Worm (Caenorhabditis elegans) whole organism, L1 larva: ENCODE data around the gene T25B6.5.

Experiments used
- C16A3.4 ChIP-seq: fragments of 150-350 bp; optimal IDR thresholded peaks from 2 replicates; lab custom pipeline; 2014; ENCODE audit warnings: missing biosample characterization, missing genetic modification characterization
- F16B12.6 ChIP-seq: fragments of 150-350 bp; optimal IDR thresholded peaks from 2 replicates; lab custom pipeline; 2014; ENCODE audit warnings: missing biosample characterization, missing genetic modification characterization
- Y116A8C.19 ChIP-seq: sonication (generic microtip); optimal IDR thresholded peaks from 2 replicates; lab custom pipeline; 2016; ENCODE audit warnings: missing compliant biosample characterization, missing genetic modification characterization, borderline replicate concordance
- alr-1 ChIP-seq: fragments of 200-800 bp; sonication (Bioruptor generic); optimal IDR thresholded peaks from 2 replicates; lab custom pipeline; 2018; ENCODE audit warnings: borderline replicate concordance, mild to moderate bottlenecking, missing genetic modification characterization, missing compliant biosample characterization
- aly-2 ChIP-seq: fragments of 150-350 bp; optimal IDR thresholded peaks from 2 replicates; lab custom pipeline; 2014; ENCODE audit warnings: missing biosample characterization, missing genetic modification characterization
- ama-1 ChIP-seq: fragments of 150-350 bp; optimal IDR thresholded peaks from 2 replicates; lab custom pipeline; 2014
- ceh-63 ChIP-seq: fragments of 200-800 bp; sonication (Bioruptor generic); optimal IDR thresholded peaks from 2 replicates; lab custom pipeline; 2018; ENCODE audit warnings: mild to moderate bottlenecking, missing genetic modification characterization, missing compliant biosample characterization
- ceh-8 ChIP-seq: fragments of 200-800 bp; sonication (Bioruptor generic); optimal IDR thresholded peaks from 2 replicates; lab custom pipeline; 2018; ENCODE audit warnings: mild to moderate bottlenecking, missing genetic modification characterization, moderate library complexity, missing compliant biosample characterization
- ceh-82 ChIP-seq, 3 experiments: fragments of 150-350 bp in 1 of 3; sonication (generic microtip) in 2 of 3; optimal IDR thresholded peaks; 2 replicates each; lab custom pipeline; 2014 to 2017; ENCODE audit warnings: missing biosample characterization in 3 of 3, missing genetic modification characterization in 3 of 3
- ceh-90 ChIP-seq: sonication (generic microtip); optimal IDR thresholded peaks from 2 replicates; lab custom pipeline; 2016; ENCODE audit warnings: missing genetic modification characterization, missing compliant biosample characterization
- ces-1 ChIP-seq: fragments of 150-350 bp; optimal IDR thresholded peaks from 2 replicates; lab custom pipeline; 2014; ENCODE audit warnings: missing biosample characterization, missing genetic modification reagents, missing genetic modification characterization
- dpl-1 ChIP-seq, 3 experiments: fragments of 150-350 bp in 2 of 3; sonication (generic microtip) in 1 of 3; optimal IDR thresholded peaks; 2 replicates each; lab custom pipeline; 2014 to 2017; ENCODE audit warnings: missing biosample characterization in 3 of 3, missing genetic modification characterization in 3 of 3, missing genetic modification reagents in 3 of 3
- efl-1 ChIP-seq, 4 experiments: fragments of 150-350 bp; optimal IDR thresholded peaks in 3 of 4; peaks in 1 of 4; 1 replicate in 1 of 4; 2 replicates in 3 of 4; lab custom pipeline; 2014; ENCODE audit warnings: missing biosample characterization in 2 of 4, missing genetic modification characterization in 2 of 4, missing genetic modification reagents in 2 of 4
- efl-3 ChIP-seq: fragments of 200-800 bp; sonication (Bioruptor generic); optimal IDR thresholded peaks from 2 replicates; lab custom pipeline; 2018; ENCODE audit warnings: mild to moderate bottlenecking, missing genetic modification characterization, missing compliant biosample characterization
- egl-13 ChIP-seq: sonication (generic microtip); optimal IDR thresholded peaks from 2 replicates; lab custom pipeline; 2016; ENCODE audit warnings: missing genotype, missing genetic modification reagents, missing genetic modification characterization, missing compliant biosample characterization
- elt-2 ChIP-seq: sonication (generic microtip); optimal IDR thresholded peaks from 2 replicates; lab custom pipeline; 2016; ENCODE audit warnings: missing genetic modification characterization, mild to moderate bottlenecking, inconsistent platforms, missing compliant biosample characterization, missing genetic modification reagents
- elt-3 ChIP-seq, 6 experiments: fragments of 150-350 bp in 1 of 6; sonication (generic microtip); optimal IDR thresholded peaks; 2 replicates each; lab custom pipeline; 2017 to 2018; ENCODE audit warnings: missing biosample characterization in 6 of 6, missing genetic modification characterization in 6 of 6, inconsistent platforms in 1 of 6
- ets-5 ChIP-seq: fragments of 200-800 bp; sonication (Bioruptor generic); IDR thresholded peaks from 2 replicates; pipeline ENCODE4 v1.3.6; 2022; ENCODE audit warnings: missing genetic modification characterization, missing compliant biosample characterization
- fkh-10 ChIP-seq: sonication (generic microtip); optimal IDR thresholded peaks from 2 replicates; lab custom pipeline; 2017; ENCODE audit warnings: missing biosample characterization, missing genetic modification reagents, missing genetic modification characterization
- fkh-4 ChIP-seq: sonication (generic microtip); optimal IDR thresholded peaks from 2 replicates; lab custom pipeline; 2016; ENCODE audit warnings: missing compliant biosample characterization, missing genetic modification characterization, borderline replicate concordance
- fos-1 ChIP-seq: fragments of 150-350 bp; optimal IDR thresholded peaks from 2 replicates; lab custom pipeline; 2014; ENCODE audit warnings: missing biosample characterization, missing genetic modification characterization
- hlh-17 ChIP-seq: fragments of 200-800 bp; sonication (Bioruptor generic); optimal IDR thresholded peaks from 2 replicates; lab custom pipeline; 2018; ENCODE audit warnings: missing genetic modification characterization, mild to moderate bottlenecking, missing compliant biosample characterization, moderate library complexity, borderline replicate concordance
- hlh-4 ChIP-seq: sonication (generic microtip); optimal IDR thresholded peaks from 2 replicates; lab custom pipeline; 2016; ENCODE audit warnings: mild to moderate bottlenecking, missing genetic modification characterization, missing compliant biosample characterization
- jun-1 ChIP-seq: fragments of 150-350 bp; optimal IDR thresholded peaks from 2 replicates; lab custom pipeline; 2014; ENCODE audit warnings: missing biosample characterization, missing genetic modification reagents, missing genetic modification characterization
- lin-13 ChIP-seq: fragments of 150-350 bp; optimal IDR thresholded peaks from 2 replicates; lab custom pipeline; 2014; ENCODE audit warnings: missing biosample characterization, missing genetic modification reagents, missing genetic modification characterization
- lin-14 ChIP-seq: fragments of 200-800 bp; sonication (Bioruptor generic); optimal IDR thresholded peaks from 2 replicates; lab custom pipeline; 2018; ENCODE audit warnings: mild to moderate bottlenecking, missing genetic modification characterization, moderate library complexity, missing compliant biosample characterization
- lsy-2 ChIP-seq, 2 experiments: fragments of 150-350 bp; optimal IDR thresholded peaks; 2 replicates each; lab custom pipeline; 2014; ENCODE audit warnings: missing biosample characterization in 2 of 2, missing genetic modification characterization in 2 of 2
- mab-9 ChIP-seq: fragments of 200-800 bp; sonication (Bioruptor generic); IDR thresholded peaks from 2 replicates; pipeline ENCODE4 v1.3.6; 2022; ENCODE audit warnings: missing genetic modification reagents, missing genetic modification characterization, missing compliant biosample characterization
- nhr-12 ChIP-seq: sonication (generic microtip); optimal IDR thresholded peaks from 2 replicates; lab custom pipeline; 2017; ENCODE audit warnings: missing biosample characterization, missing genetic modification characterization
- nhr-19 ChIP-seq: fragments of 200-800 bp; sonication (Bioruptor generic); conservative IDR thresholded peaks from 2 replicates; pipeline ENCODE4 v1.3.6; 2022; ENCODE audit warnings: missing genetic modification characterization, missing compliant biosample characterization
- nhr-47 ChIP-seq: sonication (generic microtip); optimal IDR thresholded peaks from 2 replicates; lab custom pipeline; 2016; ENCODE audit warnings: mild to moderate bottlenecking, missing genetic modification characterization, moderate library complexity, missing compliant biosample characterization
- nhr-76 ChIP-seq: sonication (generic microtip); optimal IDR thresholded peaks from 2 replicates; lab custom pipeline; 2017; ENCODE audit warnings: missing biosample characterization, missing genetic modification characterization
- nhr-85 ChIP-seq: sonication (generic microtip); peaks from one replicate; lab custom pipeline; 2016; ENCODE audit warnings: missing genetic modification characterization, inconsistent platforms, missing compliant biosample characterization
- rnt-1 ChIP-seq: sonication (generic microtip); optimal IDR thresholded peaks from 2 replicates; lab custom pipeline; 2016; ENCODE audit warnings: mild to moderate bottlenecking, missing genetic modification characterization, moderate library complexity, missing compliant biosample characterization
- skn-1 ChIP-seq: fragments of 150-350 bp; optimal IDR thresholded peaks from 2 replicates; lab custom pipeline; 2014; ENCODE audit warnings: missing biosample characterization, missing genetic modification characterization
- sptf-1 ChIP-seq: fragments of 150-350 bp; optimal IDR thresholded peaks from 2 replicates; lab custom pipeline; 2014; ENCODE audit warnings: missing biosample characterization, missing genetic modification characterization
- sup-37 ChIP-seq: fragments of 200-800 bp; sonication (Bioruptor generic); optimal IDR thresholded peaks from 2 replicates; lab custom pipeline; 2018; ENCODE audit warnings: mild to moderate bottlenecking, missing genetic modification characterization, missing compliant biosample characterization
- unc-30 ChIP-seq: sonication (generic microtip); optimal IDR thresholded peaks from 2 replicates; lab custom pipeline; 2017; ENCODE audit warnings: missing biosample characterization, missing genetic modification characterization
- vab-15 ChIP-seq: sonication (generic microtip); optimal IDR thresholded peaks from 2 replicates; lab custom pipeline; 2017; ENCODE audit warnings: missing genotype, mild to moderate bottlenecking, missing genetic modification characterization, missing compliant biosample characterization
- zag-1 ChIP-seq: fragments of 150-350 bp; optimal IDR thresholded peaks from 2 replicates; lab custom pipeline; 2014; ENCODE audit warnings: missing biosample characterization, missing genetic modification characterization
- zip-4 ChIP-seq: fragments of 200-800 bp; sonication (Bioruptor generic); optimal IDR thresholded peaks from 2 replicates; lab custom pipeline; 2018; ENCODE audit warnings: mild to moderate bottlenecking, missing genetic modification characterization, moderate library complexity, missing compliant biosample characterization
- ztf-4 ChIP-seq: fragments of 150-350 bp; optimal IDR thresholded peaks from 2 replicates; lab custom pipeline; 2014; ENCODE audit warnings: missing biosample characterization, missing genetic modification characterization

T25B6.5 gene

DNA sequence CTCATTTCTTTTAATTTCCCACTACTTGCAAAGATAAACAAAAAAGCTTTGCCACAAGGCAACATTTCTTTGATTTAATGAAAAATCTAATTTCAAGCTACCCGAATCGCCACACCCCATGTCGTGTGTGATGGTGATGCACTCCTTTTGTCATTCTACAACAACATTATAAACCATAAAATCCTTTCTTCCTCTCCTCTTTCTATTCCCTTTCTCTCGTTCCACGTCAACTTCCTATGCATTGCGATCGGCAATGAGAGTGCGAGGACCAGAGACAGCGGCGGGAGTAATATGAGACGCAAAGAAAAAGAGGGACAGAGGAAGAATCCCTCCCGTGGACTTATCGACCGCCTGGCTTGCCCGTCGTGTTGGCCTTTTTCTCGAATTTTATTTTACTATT lies 46.5 kb upstream of the T25B6.5 start (continued):
- no peak for TF ChIP-seq elt-2
- TF ChIP-seq ceh-63 = no peak
- no peak for TF ChIP-seq ets-5 (GFP tag; lab: Robert Waterston, UW)
- TF ChIP-seq mab-9 (GFP tag; lab: Robert Waterston, UW) = no peak
- no peak for TF ChIP-seq zip-4 (GFP tag; lab: Kevin White, UChicago)
- no peak for TF ChIP-seq alr-1 (tag; lab: Kevin White, UChicago)

DNA sequence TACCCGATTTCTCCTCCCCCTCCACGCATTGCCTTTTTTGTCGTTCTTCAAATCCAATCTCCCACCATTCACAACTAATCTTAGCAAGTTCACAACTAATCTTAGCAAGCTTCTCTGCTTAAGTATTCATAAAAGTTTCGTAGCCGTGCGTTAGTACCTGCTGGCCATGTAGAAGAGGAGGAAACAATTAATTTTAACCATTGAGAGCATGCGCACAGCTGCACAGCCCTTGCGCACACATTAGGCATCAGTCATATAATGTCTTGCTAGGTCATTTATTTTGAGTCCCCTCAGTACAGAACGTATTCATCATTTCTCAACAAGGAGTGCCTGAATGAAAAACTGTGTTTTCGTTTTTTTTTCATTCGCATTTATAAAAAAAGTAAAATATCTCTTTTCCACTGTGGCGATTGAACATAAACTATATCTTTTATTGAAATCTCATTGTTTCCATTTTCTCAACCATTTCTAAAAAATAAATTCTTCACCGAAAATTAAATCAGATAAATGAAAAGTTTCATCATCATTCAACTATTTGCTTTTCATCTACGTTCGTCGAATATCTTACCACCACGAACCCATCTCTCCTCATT lies 45.8 kb upstream of the T25B6.5 start:
- TF ChIP-seq sup-37 (GFP tag; lab: Kevin White, UChicago) (no peak), nhr-85 (peak; percentile 28), efl-1 (optimal IDR thresholded peaks at IDR 0.05; lab: Kevin White, UChicago) (no peak), efl-1 (GFP tag; optimal IDR thresholded peaks at IDR 0.05 in 1 of 2; lab: Kevin White, UChicago) (peak in 1 of 2 experiments; percentile 90), nhr-19 (GFP tag; lab: Robert Waterston, UW) (no peak), fkh-4 (no peak)

DNA sequence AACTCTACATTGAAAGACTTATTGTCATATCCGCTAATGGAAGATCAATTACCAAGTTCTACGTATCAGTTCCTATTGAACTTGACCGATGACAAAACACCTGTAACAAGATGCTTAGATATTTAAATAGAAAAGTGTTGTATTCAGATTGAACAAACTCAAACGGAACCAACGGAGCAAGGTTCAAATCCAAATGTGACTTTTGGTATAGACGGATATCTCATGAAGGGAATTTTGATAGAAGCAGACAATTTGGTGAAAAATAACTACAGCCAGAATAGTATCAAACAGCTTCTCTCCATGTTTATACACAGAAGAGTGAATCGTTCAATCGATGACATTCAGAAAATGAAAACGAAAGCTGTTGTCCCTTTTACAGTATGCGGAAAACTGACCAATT lies 41.9 kb upstream of the T25B6.5 start:
- no peak for TF ChIP-seq ztf-4 (tag; lab: Kevin White, UChicago)
- TF ChIP-seq hlh-4 (tag; lab: Kevin White, UChicago) = no peak
- TF ChIP-seq egl-13 (tag; lab: Kevin White, UChicago) = no peak
- no peak for TF ChIP-seq fkh-10 (GFP tag; lab: Kevin White, UChicago)
- no peak for TF ChIP-seq lin-14 (GFP tag; lab: Kevin White, UChicago)
- TF ChIP-seq nhr-85 = no peak
- no peak for TF ChIP-seq unc-30
- TF ChIP-seq lin-13 (GFP tag; lab: Kevin White, UChicago) = no peak
- no peak for TF ChIP-seq C16A3.4 (tag; lab: Kevin White, UChicago)
- no peak for TF ChIP-seq lsy-2 (tag; optimal IDR thresholded peaks at IDR 0.05; lab: Kevin White, UChicago)
- no peak for TF ChIP-seq Y116A8C.19 (tag; lab: Kevin White, UChicago)
- no peak for TF ChIP-seq efl-3
- no peak for TF ChIP-seq nhr-47 (tag; lab: Kevin White, UChicago)
- no peak for TF ChIP-seq nhr-12 (tag; lab: Kevin White, UChicago)

DNA sequence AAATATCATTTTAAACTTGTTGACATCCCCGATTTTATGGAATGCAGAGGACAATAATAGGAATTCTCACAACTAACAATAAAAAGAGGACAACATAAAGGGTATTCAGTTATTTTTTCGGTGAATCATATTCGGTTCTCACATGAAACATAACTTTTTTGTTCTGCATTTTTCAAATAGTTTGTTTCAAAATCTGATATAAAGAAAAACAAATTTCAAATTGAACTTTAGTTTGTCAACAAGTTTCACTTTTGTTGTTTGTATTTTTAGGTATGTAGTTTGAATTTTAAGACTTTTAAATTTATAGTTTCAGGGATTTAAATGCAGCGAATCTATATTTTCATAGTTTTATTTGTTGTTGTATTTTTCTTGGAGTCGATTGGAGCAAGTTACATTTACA lies 41.0 kb upstream of the T25B6.5 start, which contains the start of gene F47E1.4:
Gene F47E1.4, plus strand, starts transcription at position 301 of the 400 bp plus-strand sequence.
- TF ChIP-seq vab-15 (tag; lab: Kevin White, UChicago) (no peak), zag-1 (tag; lab: Kevin White, UChicago) (no peak), ces-1 (GFP tag; lab: Kevin White, UChicago) (no peak), ceh-8 (GFP tag; lab: Kevin White, UChicago) (no peak), nhr-76 (tag; lab: Kevin White, UChicago) (no peak), efl-1 (optimal IDR thresholded peaks at IDR 0.05; lab: Kevin White, UChicago) (no peak), efl-1 (GFP tag; optimal IDR thresholded peaks at IDR 0.05 in 1 of 2; lab: Kevin White, UChicago) (no peak), jun-1 (no peak)

DNA sequence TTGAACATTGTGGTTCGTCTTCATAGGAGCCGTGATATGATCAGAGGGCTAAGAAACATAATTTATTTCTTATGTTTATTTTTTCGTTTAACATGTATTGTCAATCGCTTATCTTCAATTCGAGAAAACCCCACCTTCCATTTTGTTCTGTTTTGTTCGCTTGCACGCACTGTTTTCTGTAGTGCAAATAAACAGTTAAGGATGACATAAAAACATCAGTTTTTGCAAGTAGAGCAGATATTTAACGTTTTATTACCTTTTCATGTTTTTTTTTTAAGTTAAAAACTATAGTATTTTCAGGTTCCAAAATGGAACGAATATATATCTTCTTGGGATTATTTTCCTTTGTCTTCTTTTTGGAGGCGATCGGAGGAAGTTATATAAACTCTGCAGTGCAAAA lies 35.8 kb upstream of the T25B6.5 start, which contains the start of gene F47E1.2:
Gene F47E1.2, plus strand, starts transcription at position 301 of the 400 bp plus-strand sequence.
- TF ChIP-seq efl-1 (optimal IDR thresholded peaks at IDR 0.05; lab: Kevin White, UChicago) (no peak), efl-1 (GFP tag; optimal IDR thresholded peaks at IDR 0.05 in 1 of 2; lab: Kevin White, UChicago) (peak in 1 of 2 experiments; percentile 61), unc-30 (no peak), zip-4 (GFP tag; lab: Kevin White, UChicago) (no peak)

DNA sequence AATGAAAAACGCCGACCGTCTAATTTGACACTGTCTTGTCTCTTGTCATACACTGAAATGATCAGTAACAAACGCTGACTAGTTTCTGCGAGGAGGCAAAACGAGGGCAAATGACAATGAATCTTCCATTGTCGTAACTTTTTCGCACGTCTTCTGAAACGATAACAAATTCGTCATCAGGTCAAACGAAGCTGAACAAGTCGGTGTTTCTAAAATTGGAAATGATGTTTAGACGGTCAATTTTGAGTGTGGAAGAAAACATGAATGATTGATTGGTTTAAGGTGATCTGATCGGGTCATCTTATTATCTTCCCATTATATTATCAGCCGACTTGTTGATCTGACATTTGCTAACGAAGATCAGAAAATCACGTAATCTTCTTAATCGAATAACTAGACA lies 31.9 kb upstream of the T25B6.5 start:
- no peak for TF ChIP-seq lin-13 (GFP tag; lab: Kevin White, UChicago)
- no peak for TF ChIP-seq ceh-90 (tag; lab: Kevin White, UChicago)
- no peak for TF ChIP-seq dpl-1 (GFP tag; optimal IDR thresholded peaks at IDR 0.05; lab: Kevin White, UChicago)
- TF ChIP-seq elt-3 (tag; optimal IDR thresholded peaks at IDR 0.05; lab: Kevin White, UChicago) = peak in 1 of 6 experiments; percentile 53
- TF ChIP-seq aly-2 = no peak
- TF ChIP-seq fos-1 (tag; lab: Kevin White, UChicago) = no peak
- TF ChIP-seq ama-1 = no peak
- TF ChIP-seq skn-1 (tag; lab: Kevin White, UChicago) = no peak
- no peak for TF ChIP-seq sptf-1 (tag; lab: Kevin White, UChicago)
- peak; percentile 3 for TF ChIP-seq lin-14 (GFP tag; lab: Kevin White, UChicago)
- no peak for TF ChIP-seq rnt-1 (tag; lab: Kevin White, UChicago)
- no peak for TF ChIP-seq vab-15 (tag; lab: Kevin White, UChicago)
- peak; percentile 49 for TF ChIP-seq nhr-85
- TF ChIP-seq hlh-17 (GFP tag; lab: Kevin White, UChicago) = no peak
- TF ChIP-seq F16B12.6 = no peak
- no peak for TF ChIP-seq ceh-82 (tag; optimal IDR thresholded peaks at IDR 0.05; lab: Kevin White, UChicago)
